Fruit fly (Drosophila melanogaster): ENCODE measurements around the gene ema.

The ema gene

DNA sequence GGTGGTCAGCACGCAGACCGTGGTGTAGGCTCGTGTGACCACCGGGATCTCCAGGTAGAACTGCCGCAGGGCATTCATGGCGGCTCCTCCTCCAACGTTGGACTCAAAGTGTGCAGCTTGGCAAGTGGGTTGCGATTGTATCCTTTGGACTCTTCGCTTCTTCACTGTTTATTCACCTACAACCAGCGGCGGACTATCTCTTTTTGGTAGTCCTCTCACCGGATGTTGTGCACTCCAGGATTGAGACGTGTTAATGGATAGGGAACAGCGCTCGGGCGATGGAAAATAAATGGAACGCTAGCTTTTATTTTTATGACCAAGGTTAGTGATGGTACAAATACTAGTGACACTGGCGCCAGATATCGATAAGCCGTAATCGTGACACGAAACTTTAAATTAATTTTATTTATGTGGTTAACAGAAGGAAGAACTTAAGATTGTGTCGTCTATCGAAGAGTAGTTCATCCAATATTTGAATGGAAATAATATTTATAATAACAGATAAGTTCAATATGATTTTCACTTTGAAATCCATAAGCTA, 42.5 kb upstream of the ema start, which contains the start of gene Der-2 (continued):
- TF ChIP-seq amos (GFP tag; IDR thresholded peaks at IDR 0.05; ENCODE audit: partially characterized antibody) (peak; percentile 89), prd (optimal IDR thresholded peaks at IDR 0.05) (no peak), prd (GFP tag; IDR thresholded peaks at IDR 0.05) (no peak), ewg (GFP tag; optimal IDR thresholded peaks at IDR 0.05) (no peak), Abd-B (GFP tag; optimal IDR thresholded peaks at IDR 0.05) (peak; percentile 64), crp (GFP tag; optimal IDR thresholded peaks at IDR 0.05) (no peak), Scr (GFP tag; IDR thresholded peaks at IDR 0.05; ENCODE audit: partially characterized antibody) (peak; percentile 91), CG13123 (GFP tag; optimal IDR thresholded peaks at IDR 0.05) (no peak), CG6791 (GFP tag; IDR thresholded peaks at IDR 0.05; ENCODE audit: partially characterized antibody) (peak; percentile 93), CG42726 (GFP tag; IDR thresholded peaks at IDR 0.05; ENCODE audit: partially characterized antibody) (peak; percentile 86), CG15514 (GFP tag; optimal IDR thresholded peaks at IDR 0.05) (peak; percentile 66), tna (GFP tag; IDR thresholded peaks at IDR 0.05; ENCODE audit: partially characterized antibody) (peak; percentile 83), vnd (GFP tag; IDR thresholded peaks at IDR 0.05; ENCODE audit: partially characterized antibody) (peak; percentile 78), pfk (GFP tag; optimal IDR thresholded peaks at IDR 0.05) (no peak), h (optimal IDR thresholded peaks at IDR 0.05) (no peak), crc (GFP tag; optimal IDR thresholded peaks at IDR 0.05) (no peak), CG15479 (GFP tag; optimal IDR thresholded peaks at IDR 0.05) (no peak), CG3995 (GFP tag; optimal IDR thresholded peaks at IDR 0.05) (peak; percentile 30), run (tag; optimal IDR thresholded peaks at IDR 0.05) (no peak), Ets97D (GFP tag; optimal IDR thresholded peaks at IDR 0.05) (no peak), Dip2 (GFP tag; IDR thresholded peaks at IDR 0.05) (no peak), CG6689 (GFP tag; IDR thresholded peaks at IDR 0.05) (no peak), CG11696 (GFP tag; IDR thresholded peaks at IDR 0.05) (no peak), row (GFP tag; IDR thresholded peaks at IDR 0.05) (peak; percentile 52; the same call in 2 of the 3 replicates), Dll (GFP tag; IDR thresholded peaks at IDR 0.05; ENCODE audit: partially characterized antibody) (peak; percentile 94), bbx (GFP tag; IDR thresholded peaks at IDR 0.05; ENCODE audit: partially characterized antibody) (peak; percentile 92), CG10462 (GFP tag; optimal IDR thresholded peaks at IDR 0.05) (no peak), CG7963 (GFP tag; IDR thresholded peaks at IDR 0.05; ENCODE audit: partially characterized antibody) (peak; percentile 77), sc (optimal IDR thresholded peaks at IDR 0.05) (no peak), sc (GFP tag; optimal IDR thresholded peaks at IDR 0.05) (no peak), Mes4 (GFP tag; optimal IDR thresholded peaks at IDR 0.05) (no peak), tll (GFP tag; optimal IDR thresholded peaks at IDR 0.05) (no peak), ci (GFP tag; IDR thresholded peaks at IDR 0.05) (no peak), rib (GFP tag; IDR thresholded peaks at IDR 0.05) (no peak), sd (tag; optimal IDR thresholded peaks at IDR 0.05) (no peak), CG8089 (GFP tag; optimal IDR thresholded peaks at IDR 0.05) (no peak), kah (GFP tag; optimal IDR thresholded peaks at IDR 0.05) (no peak), pzg (GFP tag; optimal IDR thresholded peaks at IDR 0.05) (peak; percentile 42), Sin3A (optimal IDR thresholded peaks at IDR 0.05) (no peak), gro (GFP tag; optimal IDR thresholded peaks at IDR 0.05) (no peak), inv (GFP tag; IDR thresholded peaks at IDR 0.05; ENCODE audit: partially characterized antibody) (peak; percentile 74), CG10543 (GFP tag; optimal IDR thresholded peaks at IDR 0.05) (no peak), Doc3 (GFP tag; IDR thresholded peaks at IDR 0.05; ENCODE audit: partially characterized antibody) (peak; percentile 95), CG10274 (GFP tag; optimal IDR thresholded peaks at IDR 0.05) (no peak), CG7928 (GFP tag; optimal IDR thresholded peaks at IDR 0.05) (no peak), D19A (tag; optimal IDR thresholded peaks at IDR 0.05) (no peak), CG13287 (GFP tag; IDR thresholded peaks at IDR 0.05; ENCODE audit: partially characterized antibody) (peak; percentile 97), unc-4 (GFP tag; IDR thresholded peaks at IDR 0.05; ENCODE audit: partially characterized antibody) (peak; percentile 93), Dfd (GFP tag; optimal IDR thresholded peaks at IDR 0.05) (no peak), toy (GFP tag; IDR thresholded peaks at IDR 0.05) (no peak)
